Worm (Caenorhabditis elegans) whole organism, midembryonic: Measurements from ENCODE around the gene bcmo-2.

Source experiments
- T22C8.4 ChIP-seq: fragments of 200-800 bp; sonication (Bioruptor generic); IDR thresholded peaks from 2 replicates; pipeline ENCODE4 v1.3.6; 2022; ENCODE audit warnings: missing genetic modification characterization, missing compliant biosample characterization
- cog-1 ChIP-seq: sonication (generic microtip); optimal IDR thresholded peaks from 2 replicates; lab custom pipeline; 2016; ENCODE audit warnings: missing genetic modification characterization, missing compliant biosample characterization
- flt-1 ChIP-seq: fragments of 200-800 bp; sonication (Bioruptor generic); IDR thresholded peaks from 2 replicates; pipeline ENCODE4 v1.3.6; 2022; ENCODE audit warnings: missing genetic modification characterization, missing compliant biosample characterization
- klf-2 ChIP-seq: fragments of 200-800 bp; sonication (Bioruptor generic); conservative IDR thresholded peaks from 2 replicates; pipeline ENCODE4 v1.3.6; 2022; ENCODE audit warnings: missing genetic modification reagents, missing genetic modification characterization, missing compliant biosample characterization
- med-1 ChIP-seq: sonication (generic microtip); optimal IDR thresholded peaks from 2 replicates; lab custom pipeline; 2017; ENCODE audit warnings: missing genetic modification characterization, mild to moderate bottlenecking, missing compliant biosample characterization, antibody characterized with exemption, missing genetic modification reagents; ENCODE audit not compliant: insufficient read depth
- ref-1 ChIP-seq: fragments of 200-800 bp; sonication (Bioruptor generic); conservative IDR thresholded peaks from 2 replicates; pipeline ENCODE4 v1.3.6; 2022; ENCODE audit warnings: missing genetic modification reagents, missing genetic modification characterization, missing compliant biosample characterization
- tab-1 ChIP-seq: fragments of 200-800 bp; sonication (Bioruptor generic); IDR thresholded peaks from 2 replicates; pipeline ENCODE4 v1.3.6; 2022; ENCODE audit warnings: missing genetic modification characterization, missing compliant biosample characterization
- ztf-23 ChIP-seq: fragments of 200-800 bp; sonication (Bioruptor generic); IDR thresholded peaks from 2 replicates; pipeline ENCODE4 v1.3.6; 2022; ENCODE audit warnings: missing genetic modification reagents, missing genetic modification characterization, missing compliant biosample characterization
- ztf-29 ChIP-seq: fragments of 200-800 bp; sonication (Bioruptor generic); IDR thresholded peaks from 2 replicates; pipeline ENCODE4 v1.3.6; 2022; ENCODE audit warnings: missing genetic modification reagents, missing genetic modification characterization, missing compliant biosample characterization

bcmo-2 gene

DNA sequence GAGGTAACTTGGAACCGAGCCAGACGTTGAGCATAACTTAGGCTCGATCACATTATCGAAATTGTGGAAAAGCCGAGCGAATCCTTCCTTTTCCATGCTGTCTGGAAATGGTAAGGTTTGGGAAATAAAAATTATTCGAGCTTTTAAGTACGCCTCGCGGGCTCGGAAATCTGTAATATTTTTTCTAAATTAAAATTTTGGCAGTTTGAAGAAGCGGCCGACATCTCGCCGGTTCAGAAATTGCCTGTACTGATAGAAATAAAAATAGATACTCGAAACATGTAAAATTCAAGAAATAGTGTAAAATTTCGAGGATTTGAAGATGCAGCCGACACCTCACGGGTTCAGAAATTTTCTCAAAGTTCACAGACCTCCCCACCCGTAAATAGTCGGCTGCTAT, at the start of gene bcmo-2:
TSS of gene bcmo-2 (minus strand) at position 101 of the 400 bp plus-strand sequence.
- TF ChIP-seq tab-1 (GFP tag; lab: Robert Waterston, UW) (no peak), cog-1 (tag; lab: Kevin White, UChicago) (no peak), T22C8.4 (GFP tag; lab: Robert Waterston, UW) (no peak), ztf-23 (no peak), ref-1 (GFP tag; lab: Robert Waterston, UW) (no peak), med-1 (GFP tag; lab: Kevin White, UChicago) (no peak), flt-1 (GFP tag; lab: Robert Waterston, UW) (no peak), klf-2 (GFP tag; lab: Robert Waterston, UW) (no peak), ztf-29 (GFP tag; lab: Robert Waterston, UW) (no peak)

DNA sequence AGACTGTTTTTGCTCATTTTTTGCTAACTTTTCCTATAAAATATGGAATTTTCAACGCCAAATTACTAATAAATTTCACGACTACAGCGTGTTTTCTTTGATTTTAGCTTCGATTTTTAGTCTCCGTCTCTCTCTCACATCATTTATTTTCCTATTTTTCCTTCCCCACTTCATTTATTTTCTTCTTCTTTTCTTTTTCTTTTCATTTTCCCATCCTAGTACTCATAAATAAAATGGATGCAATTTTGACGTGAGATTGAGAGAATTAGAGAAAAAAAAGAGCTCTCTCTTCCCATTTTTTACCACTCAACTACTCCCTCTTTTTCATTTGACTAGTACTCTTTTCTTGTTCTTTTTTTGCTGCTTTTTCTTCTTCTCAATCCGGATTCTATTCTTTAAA, 49.6 kb upstream of the bcmo-2 start:
- TF ChIP-seq T22C8.4 (GFP tag; lab: Robert Waterston, UW) (no peak), flt-1 (GFP tag; lab: Robert Waterston, UW) (no peak), klf-2 (GFP tag; lab: Robert Waterston, UW) (no peak), tab-1 (GFP tag; lab: Robert Waterston, UW) (no peak), med-1 (GFP tag; lab: Kevin White, UChicago) (no peak), ztf-23 (no peak), cog-1 (tag; lab: Kevin White, UChicago) (no peak), ztf-29 (GFP tag; lab: Robert Waterston, UW) (no peak), ref-1 (GFP tag; lab: Robert Waterston, UW) (no peak)

DNA sequence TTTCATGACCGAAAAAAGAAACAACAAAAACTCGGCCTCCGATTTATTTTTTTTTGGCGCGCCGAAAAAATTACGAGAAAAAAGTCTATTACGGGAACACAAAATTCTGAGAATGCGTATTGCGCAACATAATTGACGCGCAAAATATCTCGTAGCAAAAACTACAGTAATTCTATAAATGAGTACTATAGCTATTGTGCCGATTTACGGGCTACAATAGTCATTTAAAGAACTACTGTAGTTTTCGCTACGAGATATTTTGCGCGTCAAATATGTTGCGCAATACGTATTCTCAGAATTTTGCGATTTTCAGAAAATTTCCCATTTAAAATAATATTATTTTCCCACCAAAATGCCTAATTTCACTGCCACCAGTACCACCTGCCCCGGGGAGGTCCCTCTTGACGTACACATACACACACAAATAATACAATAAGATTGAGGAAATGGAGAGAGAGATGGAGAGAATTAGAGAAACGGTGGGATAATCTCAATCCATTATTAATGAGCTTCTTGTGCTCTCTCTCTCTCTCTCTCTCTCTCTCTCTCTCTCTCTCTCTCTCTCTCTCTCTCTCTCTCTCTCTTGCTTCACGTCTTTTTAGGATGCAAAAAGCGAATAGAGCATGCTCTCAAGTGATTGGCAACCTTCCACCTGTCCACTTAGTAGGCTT, 48.9 kb upstream of the bcmo-2 start:
- TF ChIP-seq cog-1 (tag; lab: Kevin White, UChicago) = peak; percentile 8
- 0 out of 2 replicates have a peak, but pooled peaks have one; percentile 35 for TF ChIP-seq tab-1 (GFP tag; lab: Robert Waterston, UW)
- no peak for TF ChIP-seq ref-1 (GFP tag; lab: Robert Waterston, UW)

DNA sequence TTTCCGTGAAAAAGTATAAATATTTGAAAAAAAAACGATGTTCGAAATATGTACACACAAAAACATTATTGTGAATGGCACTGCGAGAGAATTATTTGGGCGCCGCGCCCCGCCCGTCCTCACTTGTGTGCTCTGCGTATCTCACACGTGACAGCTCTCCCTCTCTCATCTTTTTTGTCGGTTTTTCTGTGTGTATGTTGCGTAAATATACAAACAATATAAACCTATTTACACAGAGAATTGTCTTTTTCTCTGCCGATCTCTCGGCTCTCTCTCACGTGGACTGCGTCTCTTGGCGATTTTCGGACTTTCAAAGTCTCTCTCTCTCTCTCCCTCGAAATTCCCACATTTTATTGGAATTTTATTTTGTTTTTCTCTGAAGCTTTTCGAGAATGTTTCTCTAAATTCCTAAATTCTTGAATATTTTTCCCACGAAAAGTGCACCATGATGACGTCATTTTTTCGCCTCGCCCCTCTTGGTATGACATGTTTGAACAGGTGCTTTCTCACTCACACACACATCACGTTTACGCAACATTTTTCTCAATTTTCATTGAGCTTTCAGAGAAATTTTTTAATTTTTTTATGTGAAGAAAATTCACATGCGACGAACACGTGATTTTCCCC, 48.1 kb upstream of the bcmo-2 start:
- TF ChIP-seq flt-1 (GFP tag; lab: Robert Waterston, UW) = peak; percentile 66; the same call in 1 of the 2 replicates
- no peak for TF ChIP-seq ref-1 (GFP tag; lab: Robert Waterston, UW)
- peak; percentile 63 for TF ChIP-seq cog-1 (tag; lab: Kevin White, UChicago)

DNA sequence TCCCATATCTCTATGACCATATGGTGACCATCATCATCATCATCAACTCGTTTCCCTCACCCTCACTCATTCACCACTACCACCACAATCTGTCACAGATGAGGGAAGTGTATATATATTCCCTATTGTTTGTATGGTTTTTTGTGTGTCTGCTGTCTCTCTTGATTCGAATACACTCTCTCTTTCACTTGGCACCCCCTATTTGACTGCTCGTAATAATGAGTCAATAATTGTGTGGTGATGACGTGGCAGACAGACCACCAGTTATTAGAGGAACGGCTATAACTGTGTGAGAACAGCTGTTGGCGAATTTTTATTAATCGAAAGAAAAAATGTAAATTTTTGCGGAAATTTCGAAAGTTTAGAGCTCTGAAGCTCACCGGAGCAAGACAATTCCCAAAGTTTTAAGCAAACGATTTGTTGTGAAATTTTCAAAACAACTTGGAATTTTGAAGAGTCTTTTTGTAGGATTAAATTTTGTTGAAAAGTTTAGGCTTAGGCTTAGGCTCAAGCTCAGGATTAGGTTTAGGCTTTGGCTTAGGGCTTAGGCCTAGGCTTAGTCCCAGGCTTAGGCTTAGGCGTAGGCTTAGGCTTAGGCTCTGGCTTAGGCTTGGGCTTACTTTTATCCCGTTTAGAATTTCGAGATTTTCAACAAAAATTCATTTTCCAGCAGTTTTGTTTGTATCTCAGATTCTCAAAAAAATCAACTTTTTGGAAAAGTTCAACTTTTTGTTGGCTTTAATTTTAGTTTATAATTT, 47.0 kb upstream of the bcmo-2 start:
- TF ChIP-seq ref-1 (GFP tag; lab: Robert Waterston, UW) = no peak
- peak; percentile 75; the same call in 1 of the 2 replicates for TF ChIP-seq ztf-29 (GFP tag; lab: Robert Waterston, UW)
- TF ChIP-seq tab-1 (GFP tag; lab: Robert Waterston, UW) = no peak

DNA sequence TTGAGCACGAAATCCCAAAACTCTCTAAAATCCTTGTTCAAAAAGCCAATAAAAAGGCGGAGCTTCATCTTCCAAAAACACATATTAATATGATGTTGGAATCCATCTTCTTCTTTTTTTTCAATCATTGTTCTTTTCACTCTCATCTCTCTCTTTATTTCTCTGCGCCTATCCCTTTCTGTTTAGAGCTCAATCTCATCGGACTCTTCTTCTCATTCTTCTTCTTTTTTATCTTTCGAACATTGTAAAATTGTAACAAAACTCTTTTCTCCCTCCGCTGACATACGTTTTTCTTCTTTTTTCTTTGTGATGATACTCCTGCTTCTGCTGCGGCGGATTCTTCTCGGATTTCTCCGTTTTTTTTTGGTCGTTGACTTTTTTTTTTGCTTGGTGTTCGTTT, 46.1 kb upstream of the bcmo-2 start:
- TF ChIP-seq ztf-29 (GFP tag; lab: Robert Waterston, UW) (no peak), ztf-23 (no peak), tab-1 (GFP tag; lab: Robert Waterston, UW) (no peak)

DNA sequence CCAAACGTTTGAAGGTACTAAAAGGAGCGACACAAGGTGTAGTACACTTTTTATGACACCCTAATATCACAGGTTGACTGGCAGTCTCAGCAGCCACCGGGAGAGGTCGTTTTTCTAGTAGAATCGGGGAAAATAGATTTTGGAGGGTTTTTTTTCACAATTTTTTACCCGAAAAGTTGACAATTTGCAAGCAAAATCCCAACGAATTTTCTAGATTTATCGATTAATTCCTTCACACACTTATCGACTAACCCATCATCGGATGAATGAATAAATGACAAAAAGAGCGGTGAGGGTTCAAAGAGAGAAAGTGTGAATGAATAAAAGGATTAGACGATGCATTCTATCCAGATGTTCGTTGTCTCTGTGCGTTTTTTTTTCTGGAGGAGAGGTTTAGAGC, 45.3 kb upstream of the bcmo-2 start:
- peak; percentile 53; the same call in 1 of the 2 replicates for TF ChIP-seq T22C8.4 (GFP tag; lab: Robert Waterston, UW)
- TF ChIP-seq cog-1 (tag; lab: Kevin White, UChicago) = no peak

DNA sequence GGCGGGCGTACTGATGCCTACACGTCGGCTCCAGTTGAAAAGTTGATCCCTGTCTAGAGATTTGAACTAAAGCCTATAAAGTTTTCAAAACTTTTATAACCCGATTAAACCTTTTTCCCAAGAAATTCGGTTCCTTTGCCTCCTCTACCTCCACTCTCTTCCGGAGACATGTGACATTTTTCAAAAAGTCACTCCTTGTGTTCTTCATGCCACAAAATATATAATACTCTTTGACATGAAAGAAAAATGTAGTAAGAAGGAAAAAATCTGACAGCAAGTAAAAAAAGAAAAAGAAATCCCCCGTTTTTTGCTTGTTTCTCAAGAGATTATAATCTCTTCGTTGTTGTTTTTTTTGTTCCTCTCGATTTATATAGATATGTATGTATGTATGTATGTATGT, 44.2 kb upstream of the bcmo-2 start:
- TF ChIP-seq med-1 (GFP tag; lab: Kevin White, UChicago) = no peak
- TF ChIP-seq cog-1 (tag; lab: Kevin White, UChicago) = no peak
- TF ChIP-seq ref-1 (GFP tag; lab: Robert Waterston, UW) = no peak
- TF ChIP-seq flt-1 (GFP tag; lab: Robert Waterston, UW) = no peak
- TF ChIP-seq T22C8.4 (GFP tag; lab: Robert Waterston, UW) = no peak
- TF ChIP-seq ztf-29 (GFP tag; lab: Robert Waterston, UW) = no peak
- TF ChIP-seq klf-2 (GFP tag; lab: Robert Waterston, UW) = no peak
- TF ChIP-seq tab-1 (GFP tag; lab: Robert Waterston, UW) = no peak
- TF ChIP-seq ztf-23 = no peak

DNA sequence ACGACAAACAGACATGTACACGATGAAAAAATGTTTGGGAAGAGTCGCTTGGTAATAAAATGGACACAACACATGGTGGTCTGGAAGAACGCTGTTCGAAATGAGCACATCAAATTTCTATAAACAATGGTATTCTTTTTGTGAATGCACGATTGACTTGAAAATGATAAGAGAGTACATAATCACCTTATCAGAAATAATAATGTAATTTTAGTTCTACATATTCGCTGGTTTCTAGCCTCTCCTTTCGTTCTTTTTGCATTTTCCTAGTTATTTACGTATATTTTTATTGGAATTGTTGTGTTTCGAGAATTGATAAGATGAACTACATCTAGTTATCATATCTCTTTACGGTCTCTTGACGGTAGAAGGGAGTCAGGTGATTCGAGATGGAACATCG, 43.4 kb upstream of the bcmo-2 start:
- TF ChIP-seq ztf-23 (no peak), flt-1 (GFP tag; lab: Robert Waterston, UW) (no peak), ref-1 (GFP tag; lab: Robert Waterston, UW) (no peak), cog-1 (tag; lab: Kevin White, UChicago) (no peak), ztf-29 (GFP tag; lab: Robert Waterston, UW) (no peak), T22C8.4 (GFP tag; lab: Robert Waterston, UW) (no peak), med-1 (GFP tag; lab: Kevin White, UChicago) (no peak), klf-2 (GFP tag; lab: Robert Waterston, UW) (no peak), tab-1 (GFP tag; lab: Robert Waterston, UW) (no peak)
